Fruit fly (Drosophila melanogaster): ENCODE results near the gene CG34256.

DNA sequence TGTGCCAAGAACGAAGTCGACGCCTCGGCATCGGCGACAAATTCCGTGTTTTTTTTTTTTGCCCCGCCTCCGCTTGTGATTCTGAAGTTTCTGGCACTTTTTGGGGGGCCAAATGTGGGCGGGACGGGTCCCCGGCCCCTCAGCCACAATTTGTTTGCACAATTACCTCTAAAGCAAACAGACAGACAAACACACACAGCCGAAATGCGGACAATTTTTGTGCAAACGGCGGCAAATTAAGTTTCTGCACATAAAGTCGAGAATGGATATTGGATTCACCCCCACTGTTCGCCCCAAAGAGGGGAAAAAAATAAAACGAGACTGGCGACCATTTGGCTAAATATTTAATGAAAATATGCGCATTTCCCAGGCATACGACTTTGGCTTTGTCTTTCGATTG is 30.9 kb upstream of the CG34256 start:
- no peak for TF ChIP-seq CG13204 (GFP tag; optimal IDR thresholded peaks at IDR 0.05)
- TF ChIP-seq Snoo (tag; optimal IDR thresholded peaks at IDR 0.05) = no peak
- no peak for TF ChIP-seq D1 (tag; optimal IDR thresholded peaks at IDR 0.05)
- 0 out of 2 replicates have a peak, but pooled peaks have one; percentile 34 for TF ChIP-seq CG32121 (GFP tag; IDR thresholded peaks at IDR 0.05)
- no peak for TF ChIP-seq CG17806 (tag; optimal IDR thresholded peaks at IDR 0.05)
- TF ChIP-seq CG12605 (GFP tag; IDR thresholded peaks at IDR 0.05) = no peak
- 0 out of 3 replicates have a peak, but pooled peaks have one; percentile 21 for TF ChIP-seq fd96Ca (GFP tag; IDR thresholded peaks at IDR 0.05)
- peak; percentile 34; the same call in 2 of the 3 replicates for TF ChIP-seq CG4496 (GFP tag; IDR thresholded peaks at IDR 0.05)
- TF ChIP-seq Pif1A (GFP tag; optimal IDR thresholded peaks at IDR 0.05) = no peak
- TF ChIP-seq CG9948 (tag; optimal IDR thresholded peaks at IDR 0.05) = no peak
- no peak for TF ChIP-seq EcR (GFP tag; optimal IDR thresholded peaks at IDR 0.05)
- TF ChIP-seq Pif1B (GFP tag; optimal IDR thresholded peaks at IDR 0.05) = no peak
